Worm (Caenorhabditis elegans) whole organism, mixed stage, embryonic: ENCODE results near the gene flp-5.

Source experiments
- bed-3 ChIP-seq: fragments of 200-800 bp; sonication (Bioruptor generic); optimal IDR thresholded peaks from 3 replicates; lab custom pipeline; 2018; ENCODE audit warnings: mild to moderate bottlenecking, missing genetic modification characterization, moderate library complexity, missing compliant biosample characterization
- blmp-1 ChIP-seq: fragments of 150-350 bp; optimal IDR thresholded peaks from 2 replicates; lab custom pipeline; 2014; ENCODE audit warnings: missing biosample characterization, missing genetic modification characterization
- ceh-39 ChIP-seq: fragments of 150-350 bp; optimal IDR thresholded peaks from 2 replicates; lab custom pipeline; 2014; ENCODE audit warnings: missing biosample characterization, missing genetic modification characterization
- ceh-43 ChIP-seq: fragments of 200-800 bp; sonication (Bioruptor generic); optimal IDR thresholded peaks from 2 replicates; lab custom pipeline; 2018; ENCODE audit warnings: mild to moderate bottlenecking, missing genetic modification characterization, moderate library complexity, missing compliant biosample characterization
- ceh-83 ChIP-seq: fragments of 200-800 bp; sonication (Bioruptor generic); optimal IDR thresholded peaks from 2 replicates; lab custom pipeline; 2018; ENCODE audit warnings: mild to moderate bottlenecking, missing genetic modification characterization, missing compliant biosample characterization
- ces-1 ChIP-seq: fragments of 150-350 bp; optimal IDR thresholded peaks from 2 replicates; lab custom pipeline; 2014; ENCODE audit warnings: missing biosample characterization, missing genetic modification reagents, missing genetic modification characterization
- cnd-1 ChIP-seq: fragments of 200-800 bp; sonication (Bioruptor generic); optimal IDR thresholded peaks from 2 replicates; lab custom pipeline; 2018; ENCODE audit warnings: mild to moderate bottlenecking, missing genetic modification characterization, missing compliant biosample characterization
- drap-1 ChIP-seq: fragments of 200-800 bp; sonication (Bioruptor generic); optimal IDR thresholded peaks from 3 replicates; lab custom pipeline; 2018; ENCODE audit warnings: mild to moderate bottlenecking, missing genetic modification characterization, missing compliant biosample characterization
- elt-1 ChIP-seq: sonication (generic microtip); optimal IDR thresholded peaks from 2 replicates; lab custom pipeline; 2017; ENCODE audit warnings: missing genetic modification characterization, mild to moderate bottlenecking, missing compliant biosample characterization, antibody characterized with exemption, moderate library complexity, borderline replicate concordance; ENCODE audit not compliant: insufficient read depth
- hlh-1 ChIP-seq: fragments of 150-350 bp; optimal IDR thresholded peaks from 2 replicates; lab custom pipeline; 2014; ENCODE audit warnings: missing biosample characterization, missing genetic modification reagents, missing genetic modification characterization
- lin-13 ChIP-seq: fragments of 150-350 bp; optimal IDR thresholded peaks from 2 replicates; lab custom pipeline; 2014; ENCODE audit warnings: missing biosample characterization, missing genetic modification characterization
- lin-32 ChIP-seq: fragments of 200-800 bp; sonication (Bioruptor generic); optimal IDR thresholded peaks from 2 replicates; lab custom pipeline; 2018; ENCODE audit warnings: mild to moderate bottlenecking, missing genetic modification characterization, missing compliant biosample characterization
- lsy-2 ChIP-seq: fragments of 150-350 bp; optimal IDR thresholded peaks from 2 replicates; lab custom pipeline; 2014; ENCODE audit warnings: missing biosample characterization, missing genetic modification characterization
- mab-5 ChIP-seq: fragments of 150-350 bp; optimal IDR thresholded peaks from 2 replicates; lab custom pipeline; 2014; ENCODE audit warnings: missing biosample characterization, missing genetic modification characterization
- mep-1 ChIP-seq: fragments of 150-350 bp; optimal IDR thresholded peaks from 2 replicates; lab custom pipeline; 2017; ENCODE audit warnings: missing biosample characterization, missing genetic modification reagents, missing genetic modification characterization, inconsistent platforms
- mls-2 ChIP-seq: sonication (generic microtip); optimal IDR thresholded peaks from 2 replicates; lab custom pipeline; 2016; ENCODE audit warnings: mild to moderate bottlenecking, missing genetic modification characterization, moderate library complexity, missing compliant biosample characterization
- nhr-12 ChIP-seq: fragments of 150-350 bp; optimal IDR thresholded peaks from 2 replicates; lab custom pipeline; 2014; ENCODE audit warnings: missing biosample characterization, missing genetic modification characterization
- nhr-237 ChIP-seq: fragments of 150-350 bp; optimal IDR thresholded peaks from 2 replicates; lab custom pipeline; 2014; ENCODE audit warnings: missing biosample characterization, missing genetic modification characterization
- nhr-28 ChIP-seq: fragments of 150-350 bp; optimal IDR thresholded peaks from 2 replicates; lab custom pipeline; 2014; ENCODE audit warnings: missing biosample characterization, missing genetic modification characterization
- nhr-76 ChIP-seq: sonication (generic microtip); optimal IDR thresholded peaks from 2 replicates; lab custom pipeline; 2017; ENCODE audit warnings: missing biosample characterization, missing genetic modification characterization
- pha-4 ChIP-seq: fragments of 150-350 bp; optimal IDR thresholded peaks from 2 replicates; lab custom pipeline; 2018; ENCODE audit warnings: missing biosample characterization, missing genetic modification reagents, missing genetic modification characterization
- sem-2 ChIP-seq: fragments of 200-800 bp; sonication (Bioruptor generic); optimal IDR thresholded peaks from 2 replicates; lab custom pipeline; 2018; ENCODE audit warnings: mild to moderate bottlenecking, missing genetic modification characterization, missing compliant biosample characterization
- snpc-4 ChIP-seq: fragments of 150-350 bp; optimal IDR thresholded peaks from 2 replicates; lab custom pipeline; 2014; ENCODE audit warnings: missing biosample characterization, missing genetic modification characterization
- sptf-1 ChIP-seq: sonication (generic microtip); optimal IDR thresholded peaks from 2 replicates; lab custom pipeline; 2017; ENCODE audit warnings: mild to moderate bottlenecking, missing genetic modification characterization, moderate library complexity, missing compliant biosample characterization
- tbx-8 ChIP-seq: fragments of 200-800 bp; sonication (Bioruptor generic); optimal IDR thresholded peaks from 2 replicates; lab custom pipeline; 2018; ENCODE audit warnings: mild to moderate bottlenecking, missing genetic modification characterization, moderate library complexity, missing compliant biosample characterization
- unc-39 ChIP-seq: fragments of 150-350 bp; optimal IDR thresholded peaks from 2 replicates; lab custom pipeline; 2014; ENCODE audit warnings: missing biosample characterization, missing genetic modification characterization
- unc-62 ChIP-seq: fragments of 150-350 bp; optimal IDR thresholded peaks from 2 replicates; lab custom pipeline; 2014; ENCODE audit warnings: missing biosample characterization, missing genetic modification reagents, missing genetic modification characterization
- zip-8 ChIP-seq: fragments of 150-350 bp; optimal IDR thresholded peaks from 2 replicates; lab custom pipeline; 2014; ENCODE audit warnings: missing biosample characterization, missing genetic modification characterization
- ztf-11 ChIP-seq: fragments of 150-350 bp; optimal IDR thresholded peaks from 2 replicates; lab custom pipeline; 2014; ENCODE audit warnings: missing biosample characterization, missing genetic modification characterization

flp-5 gene

DNA sequence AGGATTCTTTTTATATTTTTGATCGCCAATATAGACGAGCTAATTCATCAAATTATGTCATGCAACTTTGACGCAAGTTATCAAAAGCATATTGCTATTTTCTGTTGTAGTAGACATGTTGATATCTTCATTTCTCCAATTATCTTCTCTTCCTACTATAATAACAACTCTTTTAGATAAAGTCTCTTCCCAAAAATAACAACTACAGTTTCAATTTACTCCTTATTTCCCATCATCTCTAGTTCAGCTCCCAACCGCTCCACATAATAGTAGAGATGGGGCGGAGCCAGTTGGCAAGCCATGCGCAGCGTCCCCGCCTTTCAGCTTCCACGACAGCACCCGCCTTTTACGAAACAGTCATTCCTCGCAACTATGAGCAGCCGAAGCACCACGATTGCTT is at the start of gene flp-5:
Gene flp-5, plus strand, starts transcription at position 301 of the 400 bp plus-strand sequence.
- TF ChIP-seq mls-2 (tag; lab: Kevin White, UChicago) (no peak), nhr-237 (tag; lab: Kevin White, UChicago) (no peak), lin-32 (no peak), zip-8 (tag; lab: Kevin White, UChicago) (no peak), ceh-83 (GFP tag; lab: Kevin White, UChicago) (no peak), pha-4 (tag; lab: Kevin White, UChicago) (no peak), ces-1 (GFP tag; lab: Kevin White, UChicago) (no peak), nhr-12 (tag; lab: Kevin White, UChicago) (no peak), ceh-39 (tag; lab: Kevin White, UChicago) (no peak), mep-1 (tag; lab: Kevin White, UChicago) (no peak), nhr-28 (tag; lab: Kevin White, UChicago) (no peak), unc-62 (GFP tag; lab: Kevin White, UChicago) (no peak), ztf-11 (no peak), lsy-2 (tag; lab: Kevin White, UChicago) (no peak), lin-13 (no peak), cnd-1 (tag; lab: Kevin White, UChicago) (no peak), tbx-8 (GFP tag; lab: Kevin White, UChicago) (no peak), nhr-76 (no peak), bed-3 (no peak)
- TF ChIP-seq, all 35 proteins: peak for 0

ce11 chrX:8479050-8479449 is 49.0 kb upstream of the flp-5 start:
- TF ChIP-seq pha-4 (tag; lab: Kevin White, UChicago) = no peak
- no peak for TF ChIP-seq ztf-11
- no peak for TF ChIP-seq sem-2 (GFP tag; lab: Kevin White, UChicago)
- no peak for TF ChIP-seq snpc-4 (tag; lab: Kevin White, UChicago)
- no peak for TF ChIP-seq mab-5 (tag; lab: Kevin White, UChicago)
- TF ChIP-seq tbx-8 (GFP tag; lab: Kevin White, UChicago) = no peak
- TF ChIP-seq blmp-1 = no peak
- no peak for TF ChIP-seq drap-1 (GFP tag; lab: Kevin White, UChicago)
- TF ChIP-seq nhr-237 (tag; lab: Kevin White, UChicago) = no peak
- TF ChIP-seq cnd-1 (tag; lab: Kevin White, UChicago) = no peak
- TF ChIP-seq nhr-28 (tag; lab: Kevin White, UChicago) = no peak
- no peak for TF ChIP-seq ceh-39 (tag; lab: Kevin White, UChicago)
- TF ChIP-seq hlh-1 (tag; lab: Kevin White, UChicago) = no peak
- no peak for TF ChIP-seq lin-13
- TF ChIP-seq, all 35 proteins: peak for 0

- no peak for TF ChIP-seq zip-8 (tag; lab: Kevin White, UChicago)
- TF ChIP-seq, all 35 proteins: peak for 0
Observed at ce11 chrX:8481716-8482115, 46.3 kb upstream of the flp-5 start.

- TF ChIP-seq nhr-28 (tag; lab: Kevin White, UChicago) = no peak
Observed at ce11 chrX:8483951-8484350, 44.1 kb upstream of the flp-5 start.

ce11 chrX:8485392-8485791 is 42.7 kb upstream of the flp-5 start:
- TF ChIP-seq ces-1 (GFP tag; lab: Kevin White, UChicago) = no peak
- no peak for TF ChIP-seq unc-39 (tag; lab: Kevin White, UChicago)
- TF ChIP-seq hlh-1 (tag; lab: Kevin White, UChicago) = no peak

DNA sequence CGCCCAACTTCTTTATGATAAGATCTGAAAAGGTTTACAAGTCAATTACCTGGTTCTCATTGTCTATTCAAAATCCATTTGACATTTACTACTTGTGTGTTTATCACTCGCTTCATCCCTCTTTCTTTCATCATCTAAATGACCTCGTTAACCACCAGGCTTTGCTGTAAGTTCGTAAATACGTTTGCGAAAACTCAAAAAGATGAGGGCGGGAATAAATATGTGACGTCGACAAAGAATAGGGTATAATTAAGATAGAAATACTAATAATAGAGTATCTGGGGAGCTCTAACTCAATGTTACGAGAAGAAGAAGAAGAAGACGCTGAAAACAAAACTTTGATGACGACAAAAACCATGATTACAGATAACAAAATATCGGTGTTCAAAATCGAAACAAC is 38.6 kb upstream of the flp-5 start:
- TF ChIP-seq elt-1 (tag; lab: Kevin White, UChicago) (no peak), unc-62 (GFP tag; lab: Kevin White, UChicago) (no peak), sptf-1 (tag; lab: Kevin White, UChicago) (no peak), unc-39 (tag; lab: Kevin White, UChicago) (no peak), ztf-11 (no peak), ceh-43 (no peak), nhr-237 (tag; lab: Kevin White, UChicago) (no peak), blmp-1 (no peak), pha-4 (tag; lab: Kevin White, UChicago) (no peak), nhr-76 (no peak)
- TF ChIP-seq, all 35 proteins: peak for 0
